Worm (Caenorhabditis elegans): Measurements from ENCODE around the gene F59B2.12.

F59B2.12 gene

DNA sequence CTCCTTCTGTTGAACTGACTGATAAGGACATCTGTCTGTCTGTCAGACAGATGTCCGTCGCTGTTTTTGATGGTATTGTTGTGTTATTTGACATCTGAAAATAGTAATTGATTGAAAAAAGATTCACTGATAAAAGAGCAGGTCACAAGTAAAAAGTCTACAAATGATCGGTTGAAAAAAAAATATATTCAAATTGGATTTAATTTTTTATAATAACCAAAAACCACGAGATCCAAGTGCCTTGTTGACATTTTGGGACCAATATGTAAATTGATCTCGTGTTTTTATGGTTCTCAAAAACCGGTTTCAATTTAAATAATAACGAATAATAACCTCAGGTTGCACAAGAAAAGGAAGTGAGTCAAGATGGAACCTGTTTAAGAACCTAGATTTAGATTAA is 9.6 kb downstream of the F59B2.12 start, which contains the start of gene F59B2.13:
TSS of gene F59B2.13 (minus strand) at position 101 of the 400 bp plus-strand sequence.
- TF ChIP-seq hnd-1 (tag; optimal IDR thresholded peaks at IDR 0.05) (no peak), B0310.2 (tag; optimal IDR thresholded peaks at IDR 0.05) (no peak), hmbx-1 (tag; optimal IDR thresholded peaks at IDR 0.05) (no peak), aly-1 (tag; optimal IDR thresholded peaks at IDR 0.05) (no peak), ceh-36 (tag; optimal IDR thresholded peaks at IDR 0.05) (no peak), F13C5.2 (tag; optimal IDR thresholded peaks at IDR 0.05) (no peak), ama-1 (optimal IDR thresholded peaks at IDR 0.05) (no peak), flt-1 (GFP tag; IDR thresholded peaks at IDR 0.05) (no peak)

DNA sequence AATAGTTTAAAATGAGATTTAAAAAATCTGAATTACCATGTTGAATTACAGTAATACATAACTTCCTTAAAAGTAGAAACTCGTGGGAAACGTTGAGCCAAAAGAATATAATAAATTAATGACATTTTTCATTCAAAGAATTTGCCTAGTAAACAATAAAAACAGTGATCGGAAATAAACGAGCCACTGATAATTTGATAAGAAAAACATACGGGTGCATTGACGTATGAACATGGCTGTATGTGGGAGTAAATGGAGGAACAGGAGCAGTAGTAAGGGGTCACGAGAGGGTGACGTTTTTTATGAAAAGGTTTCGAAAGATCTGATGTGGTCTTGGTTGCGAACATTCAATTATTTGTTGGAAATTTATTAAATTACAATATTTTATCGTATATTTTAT is 13.4 kb downstream of the F59B2.12 start:
- TF ChIP-seq aly-1 (tag; optimal IDR thresholded peaks at IDR 0.05) (no peak), hmg-4 (GFP tag; optimal IDR thresholded peaks at IDR 0.05) (no peak), hmbx-1 (tag; optimal IDR thresholded peaks at IDR 0.05) (no peak), flt-1 (GFP tag; IDR thresholded peaks at IDR 0.05) (no peak), tbx-11 (GFP tag; IDR thresholded peaks at IDR 0.05) (no peak), tra-4 (tag; optimal IDR thresholded peaks at IDR 0.05) (no peak), ceh-13 (GFP tag; optimal IDR thresholded peaks at IDR 0.05) (no peak), ama-1 (optimal IDR thresholded peaks at IDR 0.05) (no peak), pes-1 (GFP tag; IDR thresholded peaks at IDR 0.05) (no peak), scrt-1 (GFP tag; IDR thresholded peaks at IDR 0.05) (no peak)

ce11 chrIII:9034133-9034532 is 16.7 kb downstream of the F59B2.12 start:
- TF ChIP-seq F13C5.2 (tag; optimal IDR thresholded peaks at IDR 0.05): no peak

- TF ChIP-seq hmg-4 (GFP tag; optimal IDR thresholded peaks at IDR 0.05) (no peak), ceh-13 (GFP tag; optimal IDR thresholded peaks at IDR 0.05) (no peak)
These were observed 17.6 kb downstream of the F59B2.12 start for ce11 chrIII:9035037-9035436.

DNA sequence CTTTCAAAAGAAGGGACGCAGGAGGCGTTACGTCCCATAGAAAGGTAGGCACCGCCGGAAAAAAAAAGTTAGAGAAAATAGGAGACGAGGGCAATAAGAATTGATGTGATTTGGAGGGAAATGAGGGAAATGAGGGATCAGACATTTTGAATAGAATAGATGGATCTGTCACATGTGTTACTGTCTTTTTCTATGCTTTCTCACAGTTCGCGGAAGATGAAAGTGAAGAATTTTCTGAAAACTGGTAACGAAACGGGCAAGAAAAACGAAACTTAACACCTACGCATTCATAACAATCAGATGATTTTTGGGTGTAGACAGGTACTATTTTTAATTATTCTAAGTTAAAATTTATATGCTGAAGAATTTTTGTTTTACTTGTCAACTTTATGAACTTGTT is 20.3 kb downstream of the F59B2.12 start, which contains the start of gene R107.9:
TSS of gene R107.9 (plus strand) at position 301 of the 400 bp plus-strand sequence.
- no peak for TF ChIP-seq tbx-37 (GFP tag; conservative IDR thresholded peaks at IDR 0.05)
- TF ChIP-seq tbx-11 (GFP tag; IDR thresholded peaks at IDR 0.05): no peak
- no peak for TF ChIP-seq hmg-4 (GFP tag; optimal IDR thresholded peaks at IDR 0.05)
- no peak for TF ChIP-seq hmbx-1 (tag; optimal IDR thresholded peaks at IDR 0.05)
- TF ChIP-seq hnd-1 (tag; optimal IDR thresholded peaks at IDR 0.05): no peak
- TF ChIP-seq aly-1 (tag; optimal IDR thresholded peaks at IDR 0.05): no peak
- no peak for TF ChIP-seq ceh-13 (GFP tag; optimal IDR thresholded peaks at IDR 0.05)
- TF ChIP-seq pes-1 (GFP tag; IDR thresholded peaks at IDR 0.05): no peak
- no peak for TF ChIP-seq ama-1 (optimal IDR thresholded peaks at IDR 0.05)
- TF ChIP-seq flt-1 (GFP tag; IDR thresholded peaks at IDR 0.05): no peak
- no peak for TF ChIP-seq F13C5.2 (tag; optimal IDR thresholded peaks at IDR 0.05)
- no peak for TF ChIP-seq tra-4 (tag; optimal IDR thresholded peaks at IDR 0.05)
- TF ChIP-seq sea-1 (GFP tag; conservative IDR thresholded peaks at IDR 0.05): no peak
- no peak for TF ChIP-seq B0310.2 (tag; optimal IDR thresholded peaks at IDR 0.05)
- no peak for TF ChIP-seq ceh-36 (tag; optimal IDR thresholded peaks at IDR 0.05)

ce11 chrIII:9043200-9043599 is 25.8 kb downstream of the F59B2.12 start, which contains the start of gene nac-2:
nac-2 (minus strand) TSS chrIII:9043300.
- TF ChIP-seq flt-1 (GFP tag; IDR thresholded peaks at IDR 0.05): no peak
- no peak for TF ChIP-seq aly-1 (tag; optimal IDR thresholded peaks at IDR 0.05)
- no peak for TF ChIP-seq hmbx-1 (tag; optimal IDR thresholded peaks at IDR 0.05)
- no peak for TF ChIP-seq pes-1 (GFP tag; IDR thresholded peaks at IDR 0.05)
- no peak for TF ChIP-seq tbx-11 (GFP tag; IDR thresholded peaks at IDR 0.05)
- TF ChIP-seq ceh-36 (tag; optimal IDR thresholded peaks at IDR 0.05): no peak
- TF ChIP-seq ceh-13 (GFP tag; optimal IDR thresholded peaks at IDR 0.05): no peak
- TF ChIP-seq hnd-1 (tag; optimal IDR thresholded peaks at IDR 0.05): no peak
- TF ChIP-seq tra-4 (tag; optimal IDR thresholded peaks at IDR 0.05): no peak
- TF ChIP-seq ama-1 (optimal IDR thresholded peaks at IDR 0.05): no peak
- no peak for TF ChIP-seq tbx-37 (GFP tag; conservative IDR thresholded peaks at IDR 0.05)

- TF ChIP-seq ama-1 (optimal IDR thresholded peaks at IDR 0.05) (no peak), hmbx-1 (tag; optimal IDR thresholded peaks at IDR 0.05) (no peak), ceh-13 (GFP tag; optimal IDR thresholded peaks at IDR 0.05) (no peak), ceh-36 (tag; optimal IDR thresholded peaks at IDR 0.05) (no peak), tbx-37 (GFP tag; conservative IDR thresholded peaks at IDR 0.05) (no peak), F13C5.2 (tag; optimal IDR thresholded peaks at IDR 0.05) (no peak), B0310.2 (tag; optimal IDR thresholded peaks at IDR 0.05) (no peak), scrt-1 (GFP tag; IDR thresholded peaks at IDR 0.05) (no peak)
These were observed 28.4 kb downstream of the F59B2.12 start, which contains the start of gene R107.2 for ce11 chrIII:9045838-9046237. R107.2 (minus strand) TSS chrIII:9045938.

- no peak for TF ChIP-seq hmg-4 (GFP tag; optimal IDR thresholded peaks at IDR 0.05)
- no peak for TF ChIP-seq scrt-1 (GFP tag; IDR thresholded peaks at IDR 0.05)
- no peak for TF ChIP-seq ets-7 (tag; optimal IDR thresholded peaks at IDR 0.05)
These were observed 29.9 kb downstream of the F59B2.12 start for ce11 chrIII:9047260-9047659.

DNA sequence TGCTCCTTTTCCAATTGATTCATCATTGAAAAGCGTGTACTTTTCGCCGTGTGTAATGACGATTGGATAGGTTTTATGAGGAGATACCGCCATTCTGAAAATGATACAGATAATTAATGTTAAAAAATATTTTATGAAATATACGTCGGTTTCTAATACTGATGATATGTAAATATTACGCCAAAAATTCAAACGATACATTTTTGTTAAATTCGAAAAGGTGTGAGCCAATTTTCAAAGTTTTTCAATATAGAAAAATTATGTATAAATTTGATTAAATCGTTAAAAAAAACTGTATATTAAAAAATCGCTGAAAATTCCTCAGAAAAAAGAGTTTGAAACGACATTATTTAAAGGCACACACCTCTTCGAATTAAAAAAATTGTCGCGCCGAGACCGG is 33.2 kb downstream of the F59B2.12 start, which contains the start of gene ikke-1:
TSS of gene ikke-1 (minus strand) at position 101 of the 400 bp plus-strand sequence.
- TF ChIP-seq F13C5.2 (tag; optimal IDR thresholded peaks at IDR 0.05) (no peak), ets-7 (tag; optimal IDR thresholded peaks at IDR 0.05) (no peak), ama-1 (optimal IDR thresholded peaks at IDR 0.05) (no peak), ceh-13 (GFP tag; optimal IDR thresholded peaks at IDR 0.05) (no peak), hmbx-1 (tag; optimal IDR thresholded peaks at IDR 0.05) (no peak), tra-4 (tag; optimal IDR thresholded peaks at IDR 0.05) (no peak), flt-1 (GFP tag; IDR thresholded peaks at IDR 0.05) (no peak), B0310.2 (tag; optimal IDR thresholded peaks at IDR 0.05) (no peak), tbx-11 (GFP tag; IDR thresholded peaks at IDR 0.05) (no peak), tbx-37 (GFP tag; conservative IDR thresholded peaks at IDR 0.05) (no peak), ceh-36 (tag; optimal IDR thresholded peaks at IDR 0.05) (no peak), aly-1 (tag; optimal IDR thresholded peaks at IDR 0.05) (no peak), pes-1 (GFP tag; IDR thresholded peaks at IDR 0.05) (no peak), hnd-1 (tag; optimal IDR thresholded peaks at IDR 0.05) (no peak), scrt-1 (GFP tag; IDR thresholded peaks at IDR 0.05) (no peak), hmg-4 (GFP tag; optimal IDR thresholded peaks at IDR 0.05) (no peak), sea-1 (GFP tag; conservative IDR thresholded peaks at IDR 0.05) (no peak)
